Fruit fly (Drosophila melanogaster) whole organism, larva: ENCODE data around the gene PGRP-SB1.

Source experiments
- noc ChIP-seq: fragments of 200-800 bp; sonication (Bioruptor generic); optimal IDR thresholded peaks from 3 replicates; lab custom pipeline; 2019; ENCODE audit warnings: missing biosample characterization, mild to moderate bottlenecking, missing genetic modification characterization, moderate library complexity

The PGRP-SB1 gene

DNA sequence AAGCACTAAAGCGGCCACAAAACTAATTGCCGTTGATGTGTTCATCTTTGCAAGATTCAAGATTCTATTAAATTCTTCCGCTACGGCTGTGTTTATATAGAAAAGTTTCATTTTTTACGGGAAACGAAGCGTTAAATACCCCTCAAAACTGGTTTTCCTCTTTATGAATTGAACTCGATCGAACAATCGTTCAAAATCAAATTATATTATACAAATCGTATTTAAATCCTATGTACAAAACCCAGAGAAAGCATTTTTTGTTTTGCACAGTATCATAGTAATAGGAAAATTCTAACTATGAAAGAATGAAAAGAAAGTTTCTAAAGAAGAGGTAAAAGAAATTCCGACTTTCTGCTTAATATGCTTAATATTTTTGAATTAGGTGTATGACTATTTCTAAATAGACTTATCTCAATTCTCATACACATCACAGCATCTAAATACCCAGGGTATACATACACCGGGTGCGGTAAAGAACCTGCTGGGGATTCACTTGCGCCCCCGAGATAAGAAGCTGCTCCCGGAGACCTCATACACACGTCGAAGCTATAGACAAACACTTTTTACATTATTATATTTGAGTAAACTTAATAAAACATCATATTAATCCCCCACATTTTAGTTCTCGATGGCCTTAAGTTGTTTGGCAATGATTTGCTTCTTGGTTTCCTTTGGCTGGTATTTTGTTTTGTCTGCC, at the start of gene PGRP-SB1:
TSS of gene PGRP-SB1 (minus strand) at position 51 of the 697 bp plus-strand sequence.
- peak; percentile 42 for TF ChIP-seq noc

DNA sequence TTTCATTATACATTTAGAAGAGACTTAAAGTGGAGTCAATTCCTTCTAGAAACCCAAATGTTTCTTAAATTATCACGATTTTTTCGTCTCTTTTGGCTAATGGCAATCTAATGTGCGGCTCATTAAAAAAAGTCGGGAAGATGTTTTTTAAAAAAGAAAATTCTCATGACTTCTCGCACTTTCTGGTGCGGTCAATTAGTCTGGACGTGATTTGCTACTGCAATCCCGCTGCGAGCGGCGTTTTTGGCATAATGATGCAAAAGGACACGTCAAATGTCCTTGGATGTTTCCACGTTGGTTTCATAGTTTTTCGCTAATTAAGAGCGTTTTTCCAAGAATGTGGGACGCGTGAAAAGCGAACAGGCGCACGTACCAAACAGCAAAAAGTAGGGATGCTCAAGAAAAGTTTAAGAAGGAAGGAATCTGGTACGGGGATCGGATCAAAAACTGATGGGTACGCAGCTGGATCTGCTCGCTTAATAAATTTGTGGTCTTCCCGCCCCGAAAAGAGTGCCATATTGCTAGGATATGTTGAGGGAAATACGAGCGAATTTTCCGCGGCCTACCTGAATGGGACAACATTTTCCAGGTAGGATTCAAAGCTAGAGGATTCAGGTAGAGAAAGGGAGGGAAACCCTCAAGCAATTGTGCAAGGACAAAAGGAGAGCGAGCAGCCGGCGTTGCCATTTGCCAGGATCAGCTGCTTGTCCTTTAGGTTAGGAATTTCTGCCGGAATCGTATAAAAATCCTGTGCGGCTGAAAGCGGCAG, 45.1 kb upstream of the PGRP-SB1 start:
- no peak for TF ChIP-seq noc

DNA sequence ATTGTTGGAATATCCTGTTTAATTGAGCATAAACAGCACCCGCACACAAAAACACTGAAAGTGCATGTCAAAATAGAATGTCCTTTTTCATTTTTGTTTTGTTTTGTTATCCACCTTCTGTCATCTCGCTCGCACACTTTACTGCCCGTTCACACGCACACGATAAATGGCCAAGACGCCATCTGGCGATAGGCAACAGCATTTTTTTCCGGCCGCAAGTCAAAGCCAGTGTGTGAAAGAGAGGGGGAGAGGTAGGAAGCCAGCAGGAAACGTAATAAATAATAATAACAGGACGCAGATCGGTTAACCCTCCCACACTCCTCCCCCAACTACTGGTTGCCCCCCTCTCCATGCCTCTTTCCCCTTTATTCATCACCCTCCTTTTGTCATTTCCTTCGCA, 42.1 kb upstream of the PGRP-SB1 start:
- TF ChIP-seq noc: no peak

DNA sequence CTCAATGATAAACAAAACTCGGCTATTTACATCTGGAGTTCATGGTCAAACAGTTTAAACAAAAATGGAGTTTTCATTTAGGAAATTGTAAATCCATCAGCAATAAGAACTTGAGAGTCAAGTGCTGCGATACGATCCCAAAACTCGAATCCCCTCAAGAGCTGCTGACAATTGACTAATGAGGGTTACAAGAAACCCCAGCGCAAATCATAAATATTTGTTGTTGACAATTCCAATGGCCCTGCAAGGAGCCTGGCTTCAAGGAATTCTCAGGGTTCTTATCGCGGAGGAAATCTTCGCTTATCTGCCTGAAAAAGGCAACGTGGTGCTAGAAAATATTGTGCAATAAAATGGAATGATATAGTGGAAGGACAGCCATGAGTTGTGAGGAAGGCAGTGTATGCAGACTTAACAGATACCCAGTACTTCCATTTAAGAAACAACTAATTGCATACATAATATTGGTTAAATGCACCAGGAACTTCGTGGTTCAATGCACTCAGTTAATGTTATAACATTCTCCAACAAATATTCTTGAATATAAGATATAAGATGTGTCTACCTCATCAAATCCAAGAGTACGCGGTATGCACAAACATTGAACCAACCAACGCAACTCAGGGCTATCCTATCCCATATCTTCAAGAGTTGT, 40.3 kb upstream of the PGRP-SB1 start:
- no peak for TF ChIP-seq noc

DNA sequence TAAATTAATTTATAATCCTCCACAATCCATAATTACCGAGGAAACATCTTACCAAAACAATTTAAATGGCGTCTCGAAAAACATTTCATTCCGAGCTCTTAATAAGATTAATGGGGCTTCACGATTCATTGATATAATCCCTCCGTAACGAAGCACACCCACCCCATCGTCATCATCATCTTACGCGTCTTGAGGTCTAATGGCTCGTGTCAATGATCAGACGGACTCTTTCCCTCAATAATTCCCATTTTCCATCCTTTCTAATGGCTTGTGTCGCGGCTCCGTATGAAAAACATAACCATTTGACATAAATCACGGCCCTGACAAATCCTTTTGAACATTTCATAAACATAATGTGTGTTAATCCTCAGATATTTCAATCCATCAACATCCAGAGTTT, 39.1 kb upstream of the PGRP-SB1 start:
- TF ChIP-seq noc: no peak

DNA sequence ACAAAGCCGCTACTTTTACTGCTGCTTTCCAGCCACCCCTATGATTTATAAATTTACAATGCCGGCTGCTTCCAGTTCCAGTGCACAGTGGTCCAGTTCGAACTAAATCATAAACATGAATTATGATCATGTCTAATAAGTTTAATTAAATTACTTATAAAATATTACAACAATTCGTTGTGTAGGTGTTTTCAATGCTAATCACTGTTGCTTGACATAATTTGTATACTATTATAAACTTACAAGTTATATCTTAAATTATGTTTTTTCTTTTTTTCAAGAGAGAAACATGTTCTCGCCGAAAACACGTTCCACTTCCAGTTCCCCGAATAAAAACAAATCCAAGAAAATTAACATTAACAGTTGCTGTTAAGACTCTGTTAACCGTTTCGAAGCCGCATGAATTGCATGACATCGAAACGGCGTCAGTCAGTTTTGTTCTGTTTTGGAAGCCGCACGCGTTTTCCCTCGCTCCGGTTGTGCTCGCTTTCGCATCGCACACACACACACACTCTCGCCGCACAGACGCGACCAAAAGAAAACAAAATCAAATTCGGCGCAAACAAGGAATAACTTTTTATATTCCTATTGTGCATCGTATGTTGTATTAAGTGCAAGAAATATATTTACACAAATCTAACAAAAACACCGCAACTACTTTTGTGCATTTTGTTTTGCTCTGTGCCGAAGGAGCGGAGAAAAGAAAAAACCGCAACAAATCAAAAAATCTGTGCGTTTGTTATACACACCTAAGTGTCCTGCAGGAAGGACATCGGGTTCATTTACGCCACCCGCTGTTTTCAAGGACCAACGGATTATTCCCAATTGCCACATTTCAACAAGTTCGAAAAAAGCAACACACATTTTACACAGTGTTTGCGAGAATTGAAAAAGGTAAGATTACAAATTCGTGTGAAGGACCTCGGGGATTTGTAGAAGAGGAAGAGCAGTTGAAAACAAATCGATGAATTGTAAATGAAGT, 38.1 kb upstream of the PGRP-SB1 start, which contains the start of gene Nrt:
TSS of gene Nrt (plus strand) at position 426 of the 982 bp plus-strand sequence.
- peak; percentile 7 for TF ChIP-seq noc

DNA sequence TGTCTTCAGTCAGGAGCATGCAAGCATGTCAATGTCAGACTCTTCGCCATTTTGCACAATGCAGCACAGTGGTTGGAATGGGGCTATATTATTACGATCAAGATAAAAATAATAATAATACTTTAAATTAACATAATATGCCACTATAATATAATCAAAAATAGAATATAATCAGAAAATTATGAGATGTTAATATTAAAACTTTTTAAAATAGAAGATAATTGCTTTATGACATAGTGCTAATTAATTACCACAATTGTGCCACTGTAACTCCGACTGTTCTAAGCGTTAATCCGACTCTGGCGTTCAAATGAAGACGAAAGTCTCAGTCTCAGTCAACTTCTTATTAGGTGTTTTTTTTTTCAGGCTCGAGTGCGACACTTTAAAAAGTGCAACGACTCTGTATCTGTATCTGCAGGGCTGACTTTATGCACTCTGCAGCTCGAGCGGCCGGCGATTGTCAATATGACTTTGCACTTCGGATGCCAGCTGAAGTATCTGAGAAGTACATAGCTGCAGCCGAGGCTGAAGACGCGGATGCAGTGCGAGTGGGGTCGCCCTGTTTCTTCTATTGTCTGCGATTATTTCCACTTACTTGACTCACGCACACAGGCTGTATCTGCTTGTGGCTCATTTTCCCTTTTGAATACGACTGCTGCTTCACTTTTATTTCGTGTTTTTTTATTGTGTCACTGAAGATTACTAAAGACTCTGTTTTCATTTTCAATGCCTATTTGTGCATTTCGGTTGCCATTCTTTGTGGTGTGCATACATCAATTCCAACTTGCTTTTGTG, 34.6 kb upstream of the PGRP-SB1 start:
- TF ChIP-seq noc: no peak

DNA sequence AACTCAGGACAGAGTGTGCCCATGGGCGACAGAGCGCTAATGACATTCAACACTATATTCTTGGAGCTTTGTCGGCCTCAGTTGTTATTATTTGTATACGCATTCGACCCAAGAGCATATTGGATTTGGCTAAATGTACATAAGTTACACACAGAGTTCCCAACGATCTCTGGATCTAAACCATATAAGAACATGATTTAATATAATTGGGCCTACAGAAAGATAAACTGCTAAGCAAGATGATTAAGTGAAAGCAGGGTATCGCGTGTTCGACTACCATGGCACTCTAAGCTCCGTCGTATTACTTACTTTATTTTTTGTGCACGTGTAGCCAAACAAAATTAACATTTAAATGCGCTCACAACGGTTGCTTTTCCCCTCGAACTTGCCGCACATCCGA, 32.5 kb upstream of the PGRP-SB1 start:
- TF ChIP-seq noc: no peak

DNA sequence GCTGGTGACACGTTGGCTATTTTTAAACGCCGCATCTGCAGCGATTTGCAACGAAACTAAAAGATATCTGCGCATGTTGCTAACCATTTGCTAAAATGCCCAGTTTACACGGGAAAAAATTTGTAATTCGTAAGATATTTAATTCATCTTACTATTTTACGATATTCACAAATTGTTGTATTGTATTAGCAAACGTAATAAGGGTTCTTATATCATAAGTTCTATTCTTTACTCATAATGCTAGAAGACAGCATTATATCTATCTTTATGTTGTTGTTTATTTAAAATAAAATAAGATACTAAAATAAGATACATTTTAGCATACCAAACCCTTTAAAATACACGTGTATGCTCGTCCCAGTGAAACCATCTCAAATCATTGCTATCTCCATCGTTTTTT, 31.7 kb upstream of the PGRP-SB1 start:
- TF ChIP-seq noc: no peak

DNA sequence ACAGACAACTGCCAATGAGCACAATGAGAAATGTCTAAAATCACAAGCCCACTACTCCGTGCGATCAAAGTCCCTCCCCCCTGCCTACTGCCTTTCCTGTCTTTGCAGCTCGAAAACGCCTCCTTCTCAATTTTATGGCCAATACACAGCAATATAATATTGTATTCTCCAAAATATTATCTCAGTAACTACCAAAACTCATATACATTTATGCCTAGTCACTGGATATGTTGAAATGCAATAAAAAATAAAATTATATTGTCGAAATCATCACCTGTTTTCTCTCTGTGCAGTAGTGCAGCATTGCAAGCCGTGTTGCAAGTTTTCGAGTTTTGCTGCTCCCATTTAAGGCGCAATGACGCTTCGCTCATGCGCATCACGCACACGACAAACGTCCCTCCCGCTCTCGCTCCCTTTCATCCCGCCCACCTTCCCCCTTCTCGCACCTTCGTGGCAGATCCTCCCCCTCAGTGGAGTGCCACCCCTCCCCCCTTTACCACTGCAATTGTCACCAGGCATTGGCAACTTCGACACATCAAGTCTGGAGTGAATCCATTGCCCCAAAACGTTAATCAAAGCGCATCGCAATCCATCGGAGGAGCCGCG, 30.8 kb upstream of the PGRP-SB1 start:
- TF ChIP-seq noc: no peak

DNA sequence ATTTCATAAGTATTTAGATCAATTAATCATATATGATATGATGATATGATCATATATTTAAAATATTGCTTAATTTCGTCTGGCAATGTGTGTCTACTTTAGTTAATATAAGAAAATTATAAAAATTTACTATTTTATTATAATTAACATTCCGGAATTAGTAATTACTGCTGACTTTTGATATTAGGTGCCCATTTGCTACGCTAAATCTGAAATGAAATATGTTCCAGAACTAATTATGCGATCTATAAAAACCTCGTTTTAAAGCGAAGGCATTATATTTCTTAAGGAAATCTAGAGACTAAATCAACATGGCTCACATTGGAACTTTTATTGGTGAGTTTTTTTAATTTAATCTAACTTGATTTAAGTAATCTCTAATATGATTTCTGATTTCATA, 27.4 kb upstream of the PGRP-SB1 start, which contains the start of gene CG42852:
TSS of gene CG42852 (plus strand) at position 301 of the 400 bp plus-strand sequence.
- no peak for TF ChIP-seq noc

DNA sequence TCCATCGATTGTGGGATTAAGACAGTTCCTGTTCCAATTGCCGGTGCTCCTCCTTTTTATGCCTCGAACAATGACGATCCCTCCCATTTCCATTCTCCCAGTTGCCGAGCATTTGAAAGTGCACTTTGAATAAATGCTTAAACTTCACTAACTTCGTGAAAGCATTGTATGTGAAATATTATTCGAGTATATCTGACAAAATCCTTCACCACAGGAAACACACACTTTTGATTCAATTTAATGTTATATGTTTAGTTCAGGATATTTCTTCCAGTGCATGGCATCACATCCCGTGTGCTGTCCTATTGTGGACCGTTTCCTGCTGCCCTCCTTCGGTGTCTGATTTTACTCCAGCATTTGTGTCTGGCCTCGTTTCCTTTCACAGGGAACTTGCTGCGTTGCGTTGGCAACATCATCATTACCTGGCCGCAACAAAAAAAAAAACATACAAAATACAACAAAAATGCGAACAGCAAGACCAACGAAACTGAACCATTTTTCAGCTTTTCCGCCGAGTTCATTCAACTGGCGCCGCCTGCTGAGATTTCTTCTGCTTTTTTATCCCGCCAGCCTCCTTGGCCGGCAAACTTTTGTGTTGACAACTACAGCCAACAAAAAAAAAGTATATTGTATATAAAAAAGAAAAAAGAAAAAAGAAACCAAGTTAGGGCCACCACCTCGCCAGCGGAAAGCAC, 24.8 kb upstream of the PGRP-SB1 start:
- TF ChIP-seq noc: no peak

DNA sequence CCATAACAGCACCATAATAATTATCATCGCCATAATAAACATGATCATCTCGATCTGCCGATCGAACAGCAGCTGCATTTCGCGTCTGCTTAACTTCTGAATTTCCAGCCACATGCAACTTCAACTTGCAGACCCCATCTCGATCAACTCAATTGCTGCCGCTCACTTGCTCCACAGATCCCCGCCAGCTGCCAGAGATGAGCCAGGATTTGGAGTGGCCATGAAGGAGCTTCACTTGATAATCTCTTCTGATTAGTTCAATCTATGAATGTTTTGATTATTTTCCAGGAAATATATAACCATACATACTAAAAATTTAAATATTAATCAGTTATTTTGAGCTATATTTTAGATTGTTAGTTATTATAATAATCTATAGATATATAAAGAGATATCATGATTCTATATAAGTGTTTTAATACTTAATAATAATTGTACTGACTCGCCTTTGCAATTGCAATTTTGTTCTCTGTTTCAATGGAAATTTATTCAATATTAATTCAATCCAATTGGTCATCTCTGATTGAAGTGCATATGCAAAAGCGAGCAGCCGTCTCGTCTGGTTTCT, 23.8 kb upstream of the PGRP-SB1 start:
- TF ChIP-seq noc: no peak

DNA sequence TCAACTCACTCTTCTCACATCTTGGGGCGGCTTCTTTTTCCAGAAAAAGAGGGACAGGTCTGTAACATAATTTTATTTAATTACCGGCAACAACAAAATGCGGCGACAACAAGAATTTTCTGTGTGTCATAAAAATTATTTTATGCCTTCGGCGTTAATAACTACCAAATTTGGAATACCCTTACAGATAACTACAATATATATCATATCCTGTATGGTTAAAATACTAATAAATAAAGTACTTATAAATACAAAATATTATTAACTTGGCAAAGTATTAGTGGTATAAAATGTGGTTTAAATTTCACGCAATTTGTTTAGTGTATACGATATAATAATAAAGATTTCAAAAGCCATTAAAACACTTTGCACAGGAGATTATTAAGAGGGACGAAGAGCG, 23.0 kb upstream of the PGRP-SB1 start:
- TF ChIP-seq noc: no peak
